Fruit fly (Drosophila melanogaster) whole organism, embryonic: Measurements from ENCODE around the gene CG9886.

Experiments used
- Atf-2 ChIP-seq: fragments of 200-800 bp; sonication (Bioruptor generic); optimal IDR thresholded peaks from 2 replicates; lab custom pipeline; 2016; ENCODE audit warnings: missing biosample characterization, missing genetic modification characterization
- Blimp-1 ChIP-seq: fragments of 200-800 bp; sonication (Bioruptor generic); optimal IDR thresholded peaks from 3 replicates; lab custom pipeline; 2018; ENCODE audit warnings: missing biosample characterization, missing genetic modification characterization, mild to moderate bottlenecking, moderate library complexity, missing genetic modification reagents
- CG33557 ChIP-seq: fragments of 200-800 bp; sonication (Bioruptor generic); optimal IDR thresholded peaks from 2 replicates; lab custom pipeline; 2019; ENCODE audit warnings: missing biosample characterization, mild to moderate bottlenecking, missing genetic modification characterization, moderate library complexity
- Fer3 ChIP-seq: fragments of 200-800 bp; sonication (Bioruptor generic); optimal IDR thresholded peaks from 2 replicates; lab custom pipeline; 2018; ENCODE audit warnings: missing biosample characterization, mild to moderate bottlenecking, missing genetic modification characterization, moderate library complexity
- bab2 ChIP-seq: fragments of 200-800 bp; sonication (Bioruptor generic); optimal IDR thresholded peaks from 2 replicates; lab custom pipeline; 2016; ENCODE audit warnings: missing biosample characterization, missing genetic modification characterization
- psq ChIP-seq: fragments of 200-800 bp; sonication (Bioruptor generic); optimal IDR thresholded peaks from 2 replicates; lab custom pipeline; 2017; ENCODE audit warnings: missing biosample characterization, missing genetic modification characterization

DNA sequence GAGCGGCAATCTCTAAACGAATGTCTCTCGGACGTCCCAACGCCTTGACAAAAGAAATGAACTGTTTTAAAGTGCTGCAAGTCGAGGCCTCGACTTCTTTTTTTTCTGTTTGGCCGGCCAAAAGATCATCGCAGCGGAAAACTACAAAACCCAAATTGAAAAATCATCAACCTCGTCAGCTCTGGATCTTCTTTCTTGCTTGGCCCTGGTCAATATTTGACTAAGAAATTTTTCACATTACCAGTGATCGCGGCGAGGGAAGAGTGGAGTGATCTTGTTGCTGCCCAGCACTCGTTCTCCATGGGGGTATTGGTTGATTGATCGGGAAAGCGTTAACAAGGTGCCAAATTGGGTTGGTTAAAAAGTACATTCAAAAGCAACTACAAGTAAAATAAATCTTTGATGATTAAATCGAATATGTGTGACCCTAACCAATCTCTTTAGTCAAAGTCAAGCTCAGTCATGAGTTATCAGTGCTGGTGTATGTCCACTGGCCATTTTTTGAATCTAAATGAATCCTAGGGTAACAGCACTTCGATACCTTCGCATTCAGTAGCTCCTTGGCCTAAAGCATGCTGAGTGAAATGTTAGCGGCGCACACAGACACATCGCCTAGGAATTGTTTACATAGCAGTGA lies 18.1 kb downstream of the CG9886 start:
- TF ChIP-seq Fer3 (tag; lab: Kevin White, UChicago) (no peak), psq (no peak), bab2 (GFP tag; lab: Kevin White, UChicago) (no peak), CG33557 (GFP tag; lab: Kevin White, UChicago) (no peak), Blimp-1 (GFP tag; lab: Kevin White, UChicago) (no peak), Atf-2 (GFP tag; lab: Kevin White, UChicago) (no peak)
